Fruit fly (Drosophila melanogaster) whole organism: ENCODE results near the gene RpS28b.

Source experiments
- CG8478 ChIP-seq: fragments of >200 bp; optimal IDR thresholded peaks from 2 replicates; lab custom pipeline; 2018; ENCODE audit warnings: inconsistent platforms
- Dll ChIP-seq: fragments of >200 bp; optimal IDR thresholded peaks from 2 replicates; lab custom pipeline; 2017
- EcR ChIP-seq, 2 experiments: fragments of >200 bp; optimal IDR thresholded peaks; 2 replicates each; lab custom pipeline; 2017; ENCODE audit warnings: missing biosample characterization in 2 of 2, missing genetic modification characterization in 2 of 2, missing genetic modification reagents in 2 of 2
- pan ChIP-seq: fragments of >200 bp; optimal IDR thresholded peaks from 2 replicates; lab custom pipeline; 2017
- psq ChIP-seq: fragments of >200 bp; optimal IDR thresholded peaks from 2 replicates; lab custom pipeline; 2017
- usp ChIP-seq: fragments of >200 bp; optimal IDR thresholded peaks from 2 replicates; lab custom pipeline; 2017; ENCODE audit warnings: missing biosample characterization, missing genetic modification characterization, mixed read lengths

The RpS28b gene

dm6 chrX:9554346-9554808 is at the start of gene RpS28b:
Gene RpS28b (plus strand): TSS chrX:9554623.
- TF ChIP-seq psq (lab: Kevin White, UChicago): no peak
- TF ChIP-seq usp: no peak
- TF ChIP-seq EcR (GFP tag; optimal IDR thresholded peaks at IDR 0.05; lab: Kevin White, UChicago): no peak
- no peak for TF ChIP-seq CG8478
- TF ChIP-seq pan (lab: Kevin White, UChicago): no peak
- no peak for TF ChIP-seq Dll (lab: Kevin White, UChicago)

- TF ChIP-seq usp (no peak), Dll (lab: Kevin White, UChicago) (no peak)
Measured at dm6 chrX:9511224-9511623, 43.2 kb upstream of the RpS28b start, which contains the start of gene CG34028. Gene CG34028 (plus strand): TSS chrX:9511524.

dm6 chrX:9520175-9520574 is 34.2 kb upstream of the RpS28b start:
- TF ChIP-seq CG8478 (no peak), Dll (lab: Kevin White, UChicago) (no peak), psq (lab: Kevin White, UChicago) (no peak), pan (lab: Kevin White, UChicago) (no peak), EcR (GFP tag; optimal IDR thresholded peaks at IDR 0.05; lab: Kevin White, UChicago) (no peak), usp (no peak)

dm6 chrX:9523543-9523942 is 30.9 kb upstream of the RpS28b start:
- TF ChIP-seq Dll (lab: Kevin White, UChicago): no peak
- no peak for TF ChIP-seq psq (lab: Kevin White, UChicago)
- TF ChIP-seq CG8478: no peak
- no peak for TF ChIP-seq usp
- no peak for TF ChIP-seq EcR (GFP tag; optimal IDR thresholded peaks at IDR 0.05; lab: Kevin White, UChicago)
- TF ChIP-seq pan (lab: Kevin White, UChicago): no peak

dm6 chrX:9531869-9532268 is 22.6 kb upstream of the RpS28b start:
- TF ChIP-seq pan (lab: Kevin White, UChicago) (no peak), usp (no peak), psq (lab: Kevin White, UChicago) (no peak), Dll (lab: Kevin White, UChicago) (no peak), CG8478 (no peak), EcR (GFP tag; optimal IDR thresholded peaks at IDR 0.05; lab: Kevin White, UChicago) (no peak)

- no peak for TF ChIP-seq Dll (lab: Kevin White, UChicago)
- TF ChIP-seq pan (lab: Kevin White, UChicago): no peak
- no peak for TF ChIP-seq EcR (GFP tag; optimal IDR thresholded peaks at IDR 0.05; lab: Kevin White, UChicago)
- no peak for TF ChIP-seq CG8478
- no peak for TF ChIP-seq usp
- TF ChIP-seq psq (lab: Kevin White, UChicago): no peak
Measured at dm6 chrX:9532453-9532852, 22.0 kb upstream of the RpS28b start.

- TF ChIP-seq psq (lab: Kevin White, UChicago): no peak
- TF ChIP-seq Dll (lab: Kevin White, UChicago): no peak
- TF ChIP-seq CG8478: no peak
- no peak for TF ChIP-seq usp
- no peak for TF ChIP-seq EcR (GFP tag; optimal IDR thresholded peaks at IDR 0.05; lab: Kevin White, UChicago)
- no peak for TF ChIP-seq pan (lab: Kevin White, UChicago)
Measured at dm6 chrX:9533518-9533917, 20.9 kb upstream of the RpS28b start, which contains the start of gene CG34026. Gene CG34026 (plus strand): TSS chrX:9533818.

- TF ChIP-seq psq (lab: Kevin White, UChicago) (no peak), usp (no peak)
Measured at dm6 chrX:9544457-9544856, 10.0 kb upstream of the RpS28b start.

- no peak for TF ChIP-seq pan (lab: Kevin White, UChicago)
- no peak for TF ChIP-seq Dll (lab: Kevin White, UChicago)
- no peak for TF ChIP-seq CG8478
- no peak for TF ChIP-seq EcR (GFP tag; optimal IDR thresholded peaks at IDR 0.05; lab: Kevin White, UChicago)
- TF ChIP-seq psq (lab: Kevin White, UChicago): no peak
- TF ChIP-seq usp: no peak
Measured at dm6 chrX:9550565-9551145, 3.8 kb upstream of the RpS28b start, which contains the start of gene CG32700. Gene CG32700 (minus strand): TSS chrX:9550838.

- TF ChIP-seq pan (lab: Kevin White, UChicago) (no peak), EcR (GFP tag; optimal IDR thresholded peaks at IDR 0.05; lab: Kevin White, UChicago) (no peak), psq (lab: Kevin White, UChicago) (no peak), Dll (lab: Kevin White, UChicago) (no peak), usp (no peak), CG8478 (no peak)
Measured at dm6 chrX:9551179-9551578, 3.2 kb upstream of the RpS28b start.

- TF ChIP-seq EcR (GFP tag; optimal IDR thresholded peaks at IDR 0.05; lab: Kevin White, UChicago): no peak
- TF ChIP-seq CG8478: no peak
- no peak for TF ChIP-seq Dll (lab: Kevin White, UChicago)
- TF ChIP-seq pan (lab: Kevin White, UChicago): no peak
- no peak for TF ChIP-seq usp
- TF ChIP-seq psq (lab: Kevin White, UChicago): no peak
Measured at dm6 chrX:9553545-9554320, 690 bp upstream of the RpS28b start.

- TF ChIP-seq EcR (GFP tag; optimal IDR thresholded peaks at IDR 0.05; lab: Kevin White, UChicago) (no peak), CG8478 (no peak), psq (lab: Kevin White, UChicago) (no peak), pan (lab: Kevin White, UChicago) (no peak), usp (no peak), Dll (lab: Kevin White, UChicago) (no peak)
Measured at dm6 chrX:9556397-9556796, 2.0 kb downstream of the RpS28b start, which contains the start of gene CG15317. Gene CG15317 (minus strand): TSS chrX:9556544.
